Fruit fly (Drosophila melanogaster) whole organism, adult: ENCODE data around the gene Socs16D.

Source experiments
- CG11617 ChIP-seq: fragments of 200-800 bp; sonication (Bioruptor generic); optimal IDR thresholded peaks from 2 replicates; lab custom pipeline; 2017; ENCODE audit warnings: mild to moderate bottlenecking, missing biosample characterization, missing genetic modification reagents, missing genetic modification characterization
- CG12768 ChIP-seq: fragments of 200-800 bp; sonication (Bioruptor generic); optimal IDR thresholded peaks from 2 replicates; lab custom pipeline; 2017; ENCODE audit warnings: missing biosample characterization, missing genetic modification characterization, mild to moderate bottlenecking, moderate library complexity, missing genetic modification reagents
- CG14711 ChIP-seq: fragments of 200-800 bp; sonication (Bioruptor generic); optimal IDR thresholded peaks from 2 replicates; lab custom pipeline; 2018; ENCODE audit warnings: missing biosample characterization, mild to moderate bottlenecking, missing genetic modification characterization, moderate library complexity
- CG1620 ChIP-seq: fragments of 200-800 bp; sonication (Bioruptor generic); optimal IDR thresholded peaks from 2 replicates; lab custom pipeline; 2016; ENCODE audit warnings: missing biosample characterization, missing genetic modification characterization
- CG33017 ChIP-seq: fragments of 200-800 bp; sonication (Bioruptor generic); optimal IDR thresholded peaks from 2 replicates; lab custom pipeline; 2018; ENCODE audit warnings: missing biosample characterization, mild to moderate bottlenecking, missing genetic modification characterization, moderate library complexity
- CG5204 ChIP-seq: fragments of 200-800 bp; sonication (Bioruptor generic); optimal IDR thresholded peaks from 2 replicates; lab custom pipeline; 2016; ENCODE audit warnings: missing biosample characterization, missing genetic modification characterization
- CG7045 ChIP-seq: fragments of 200-800 bp; sonication (Bioruptor generic); optimal IDR thresholded peaks from 2 replicates; lab custom pipeline; 2017; ENCODE audit warnings: missing biosample characterization, mild to moderate bottlenecking, missing genetic modification characterization
- CG7101 ChIP-seq: fragments of 200-800 bp; sonication (Bioruptor generic); optimal IDR thresholded peaks from 2 replicates; lab custom pipeline; 2018; ENCODE audit warnings: missing biosample characterization, mild to moderate bottlenecking, missing genetic modification characterization, moderate library complexity
- Clk ChIP-seq: fragments of 200-800 bp; sonication (Bioruptor generic); optimal IDR thresholded peaks from 2 replicates; lab custom pipeline; 2017; ENCODE audit warnings: missing biosample characterization, missing genetic modification characterization
- Crg-1 ChIP-seq: fragments of 200-800 bp; sonication (Bioruptor generic); optimal IDR thresholded peaks from 2 replicates; lab custom pipeline; 2016; ENCODE audit warnings: missing biosample characterization, missing genetic modification characterization
- Hr96 ChIP-seq: fragments of 200-800 bp; sonication (Bioruptor generic); optimal IDR thresholded peaks from 2 replicates; lab custom pipeline; 2016; ENCODE audit warnings: missing biosample characterization, missing genetic modification characterization
- Mnt ChIP-seq: fragments of 200-800 bp; sonication (Bioruptor generic); optimal IDR thresholded peaks from 2 replicates; lab custom pipeline; 2016; ENCODE audit warnings: missing biosample characterization, mild to moderate bottlenecking, missing genetic modification characterization
- bab1 ChIP-seq: fragments of 200-800 bp; sonication (Bioruptor generic); optimal IDR thresholded peaks from 3 replicates; lab custom pipeline; 2019; ENCODE audit warnings: missing biosample characterization, mild to moderate bottlenecking, missing genetic modification characterization, moderate library complexity
- cic ChIP-seq: fragments of 200-800 bp; sonication (Bioruptor generic); optimal IDR thresholded peaks from 2 replicates; lab custom pipeline; 2017; ENCODE audit warnings: missing biosample characterization, mild to moderate bottlenecking, missing genetic modification characterization, moderate library complexity
- cnc ChIP-seq, 2 experiments: fragments of >200 bp; optimal IDR thresholded peaks; 2 replicates each; lab custom pipeline; 2017
- kay ChIP-seq: fragments of 200-800 bp; sonication (Bioruptor generic); peaks from one replicate; lab custom pipeline; 2016; ENCODE audit warnings: missing biosample characterization, missing genetic modification characterization, borderline replicate concordance
- ovo ChIP-seq: fragments of 200-800 bp; sonication (Bioruptor generic); optimal IDR thresholded peaks from 2 replicates; lab custom pipeline; 2016; ENCODE audit warnings: missing biosample characterization, missing genetic modification characterization
- pad ChIP-seq: fragments of 200-800 bp; sonication (Bioruptor generic); optimal IDR thresholded peaks from 3 replicates; lab custom pipeline; 2017; ENCODE audit warnings: missing biosample characterization, missing genetic modification characterization, mild to moderate bottlenecking, moderate library complexity, missing genetic modification reagents
- tj ChIP-seq: fragments of 200-800 bp; sonication (Bioruptor generic); optimal IDR thresholded peaks from 3 replicates; lab custom pipeline; 2017; ENCODE audit warnings: missing biosample characterization, mild to moderate bottlenecking, missing genetic modification characterization, moderate library complexity
- toe ChIP-seq: fragments of 200-800 bp; sonication (Bioruptor generic); optimal IDR thresholded peaks from 2 replicates; lab custom pipeline; 2016; ENCODE audit warnings: missing biosample characterization, missing genetic modification characterization

Gene Socs16D

dm6 chrX:17870614-17871394, 43.4 kb upstream of the Socs16D start:
- TF ChIP-seq CG5204 (no peak), CG14711 (no peak), cnc (optimal IDR thresholded peaks at IDR 0.05; lab: Kevin White, UChicago) (no peak), Clk (GFP tag; lab: Kevin White, UChicago) (no peak), CG1620 (GFP tag; lab: Kevin White, UChicago) (no peak), CG11617 (GFP tag; lab: Kevin White, UChicago) (no peak)

DNA sequence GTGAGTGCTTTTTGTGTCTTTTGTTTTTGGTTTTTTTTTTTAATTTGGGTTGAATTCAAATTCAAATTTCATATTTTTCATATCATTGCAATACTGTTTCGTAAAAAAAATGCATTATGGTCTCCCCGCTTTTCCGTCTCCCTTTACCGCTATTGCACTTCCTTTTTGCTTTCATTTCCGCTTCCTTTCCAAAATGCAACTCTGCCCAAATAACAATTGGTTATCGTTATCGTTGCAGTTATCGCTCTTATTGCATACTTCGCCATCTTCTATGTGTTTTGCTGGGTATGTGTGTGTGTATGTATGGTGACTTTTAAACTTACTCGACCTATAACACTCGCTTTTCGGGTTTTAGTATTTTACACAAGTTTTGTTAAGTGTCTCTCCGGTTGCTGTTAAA, 37.7 kb upstream of the Socs16D start:
- TF ChIP-seq CG33017 (tag; lab: Kevin White, UChicago) (no peak), pad (no peak), ovo (GFP tag; lab: Kevin White, UChicago) (no peak), Clk (GFP tag; lab: Kevin White, UChicago) (no peak), CG12768 (GFP tag; lab: Kevin White, UChicago) (no peak), CG1620 (GFP tag; lab: Kevin White, UChicago) (no peak), CG7101 (tag; lab: Kevin White, UChicago) (no peak), CG5204 (no peak), toe (GFP tag; lab: Kevin White, UChicago) (no peak), Hr96 (GFP tag; lab: Kevin White, UChicago) (no peak), CG11617 (GFP tag; lab: Kevin White, UChicago) (no peak)

- TF ChIP-seq tj (GFP tag; lab: Kevin White, UChicago) (peak; percentile 6), toe (GFP tag; lab: Kevin White, UChicago) (peak; percentile 22), kay (GFP tag; lab: Kevin White, UChicago) (no peak), Clk (GFP tag; lab: Kevin White, UChicago) (no peak), CG7045 (GFP tag; lab: Kevin White, UChicago) (no peak), Crg-1 (peak; percentile 7), CG14711 (peak; percentile 54), Hr96 (GFP tag; lab: Kevin White, UChicago) (no peak), CG1620 (GFP tag; lab: Kevin White, UChicago) (peak; percentile 29), CG11617 (GFP tag; lab: Kevin White, UChicago) (peak; percentile 54), CG7101 (tag; lab: Kevin White, UChicago) (peak; percentile 48), bab1 (GFP tag; lab: Kevin White, UChicago) (peak; percentile 10), Mnt (peak; percentile 89)
These were observed 33.3 kb upstream of the Socs16D start, which contains the start of the genes Arp8 and CG6769 for dm6 chrX:17860711-17861110. TSS of gene Arp8 (minus strand) at chrX:17860800. TSS of gene CG6769 (plus strand) at chrX:17861002.

- TF ChIP-seq cnc (optimal IDR thresholded peaks at IDR 0.05; lab: Kevin White, UChicago), result no peak
These were observed 30.4 kb upstream of the Socs16D start for dm6 chrX:17857809-17858208.

DNA sequence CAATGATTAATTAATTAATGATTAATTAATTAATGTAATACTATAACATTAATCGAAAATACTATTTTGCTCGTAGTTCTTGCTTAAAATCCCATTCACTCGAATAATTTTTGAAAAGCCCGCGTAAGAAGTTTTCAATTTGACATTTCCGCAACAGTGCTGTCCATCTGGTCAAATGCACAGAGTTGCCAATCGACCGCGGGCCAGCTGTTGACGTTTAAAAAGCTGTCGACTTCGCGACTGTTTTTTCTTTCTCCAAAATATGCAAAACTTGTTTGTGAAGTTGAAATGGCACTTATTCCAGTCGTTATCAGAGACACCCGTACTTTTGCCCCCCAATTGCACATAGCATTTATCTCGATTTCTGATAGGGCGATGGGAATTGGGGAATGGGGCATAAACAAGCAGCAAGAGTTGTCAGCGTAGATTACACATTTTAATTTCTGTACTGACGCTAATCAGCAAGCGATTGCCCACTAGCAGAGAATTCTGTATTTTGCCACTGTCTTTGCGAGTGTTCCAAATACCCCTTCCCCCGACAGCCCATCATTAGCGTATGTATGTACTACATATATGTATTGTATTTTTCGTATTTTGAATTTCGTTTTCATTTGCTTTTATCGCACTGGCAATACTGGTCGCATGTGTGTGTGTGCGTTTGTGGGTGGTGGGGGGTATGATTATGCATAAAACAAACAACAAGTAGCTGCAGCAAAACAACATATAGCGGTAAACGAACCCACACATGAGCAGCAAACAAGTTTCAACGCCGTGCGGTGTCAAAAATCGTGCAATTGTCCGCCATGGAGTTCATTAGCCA, 29.3 kb upstream of the Socs16D start, which contains the start of gene Srx:
TSS of gene Srx (plus strand) at position 517 of the 820 bp plus-strand sequence.
- TF ChIP-seq CG5204 (no peak), cnc (optimal IDR thresholded peaks at IDR 0.05; lab: Kevin White, UChicago) (no peak), Crg-1 (no peak), Hr96 (GFP tag; lab: Kevin White, UChicago) (no peak), CG7045 (GFP tag; lab: Kevin White, UChicago) (no peak), bab1 (GFP tag; lab: Kevin White, UChicago) (peak; percentile 25), Clk (GFP tag; lab: Kevin White, UChicago) (no peak), pad (peak; percentile 51), toe (GFP tag; lab: Kevin White, UChicago) (peak; percentile 64), tj (GFP tag; lab: Kevin White, UChicago) (peak; percentile 49), CG1620 (GFP tag; lab: Kevin White, UChicago) (peak; percentile 54), kay (GFP tag; lab: Kevin White, UChicago) (no peak), CG11617 (GFP tag; lab: Kevin White, UChicago) (peak; percentile 60), CG33017 (tag; lab: Kevin White, UChicago) (no peak), CG12768 (GFP tag; lab: Kevin White, UChicago) (no peak), CG7101 (tag; lab: Kevin White, UChicago) (peak; percentile 35), ovo (GFP tag; lab: Kevin White, UChicago) (peak; percentile 34), Mnt (peak; percentile 59), cic (GFP tag; lab: Kevin White, UChicago) (peak; percentile 45), CG14711 (peak; percentile 89)

- no peak for TF ChIP-seq Crg-1
- no peak for TF ChIP-seq cic (GFP tag; lab: Kevin White, UChicago)
- no peak for TF ChIP-seq cnc (optimal IDR thresholded peaks at IDR 0.05; lab: Kevin White, UChicago)
- no peak for TF ChIP-seq tj (GFP tag; lab: Kevin White, UChicago)
- TF ChIP-seq bab1 (GFP tag; lab: Kevin White, UChicago), result no peak
- no peak for TF ChIP-seq ovo (GFP tag; lab: Kevin White, UChicago)
These were observed 28.7 kb upstream of the Socs16D start, which contains the start of gene Mco4 for dm6 chrX:17856029-17856428. TSS of gene Mco4 (minus strand) at chrX:17856129.
